Worm (Caenorhabditis elegans): ENCODE data around the gene K02E10.7.

The K02E10.7 gene

DNA sequence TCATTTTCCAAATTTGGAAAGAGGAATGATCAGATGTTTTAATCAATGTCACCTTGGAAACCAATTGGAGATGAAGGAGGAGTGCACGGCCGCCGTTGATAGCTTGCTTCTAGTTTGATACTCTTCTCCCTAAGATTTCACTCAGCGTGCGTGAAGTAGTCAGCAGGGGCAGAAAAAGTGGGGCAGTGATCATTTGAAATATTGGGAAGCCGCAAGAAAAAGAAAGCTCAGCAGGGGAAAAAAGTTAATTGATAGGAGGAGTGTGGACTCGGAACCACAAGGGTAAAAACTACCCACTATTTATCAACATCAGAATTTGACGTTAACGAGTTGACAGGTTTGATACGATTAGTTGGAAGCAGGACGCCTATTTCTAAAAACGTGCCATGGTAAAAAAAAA, at the start of gene K02E10.7:
Gene K02E10.7 (minus strand): TSS at position 101 of the 400 bp plus-strand sequence.
- TF ChIP-seq dpl-1 (GFP tag; optimal IDR thresholded peaks at IDR 0.05) (no peak), Y53G8AR.9 (GFP tag; conservative IDR thresholded peaks at IDR 0.05) (no peak), zfh-2 (GFP tag; conservative IDR thresholded peaks at IDR 0.05) (no peak), let-526 (GFP tag; IDR thresholded peaks at IDR 0.05) (no peak), ztf-28 (GFP tag; IDR thresholded peaks at IDR 0.05) (no peak), nhr-90 (tag; optimal IDR thresholded peaks at IDR 0.05) (no peak), rec-8 (tag; optimal IDR thresholded peaks at IDR 0.05) (no peak), lin-35 (GFP tag; optimal IDR thresholded peaks at IDR 0.05) (no peak), B0019.2 (GFP tag; conservative IDR thresholded peaks at IDR 0.05) (no peak), T26A5.8 (tag; optimal IDR thresholded peaks at IDR 0.05) (no peak), attf-3 (GFP tag; conservative IDR thresholded peaks at IDR 0.05) (no peak)

DNA sequence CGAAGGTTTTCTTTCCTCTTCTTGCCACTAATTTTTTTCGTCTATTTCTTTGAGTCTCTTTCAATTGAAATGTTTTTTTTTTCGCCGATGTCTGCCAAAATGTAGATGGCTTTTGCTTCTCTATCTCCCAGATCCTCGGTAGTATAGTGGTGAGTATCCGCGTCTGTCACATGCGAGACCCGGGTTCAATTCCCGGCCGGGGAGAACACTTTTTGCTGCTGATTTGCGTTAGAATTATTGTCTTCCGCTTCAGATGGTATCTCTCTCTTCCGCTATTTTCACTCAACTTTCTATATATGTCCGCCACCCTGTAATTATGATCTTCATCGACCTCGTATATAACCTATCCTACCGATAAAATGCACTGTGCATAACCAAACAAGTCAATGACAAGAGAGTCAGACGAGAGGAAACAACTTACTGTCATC, 45.1 kb upstream of the K02E10.7 start:
- TF ChIP-seq F23B12.7 (tag; optimal IDR thresholded peaks at IDR 0.05; ENCODE audit: insufficient read depth) (peak; percentile 8), ceh-100 (GFP tag; IDR thresholded peaks at IDR 0.05) (no peak), sea-2 (GFP tag; IDR thresholded peaks at IDR 0.05) (0 out of 2 replicates have a peak, but pooled peaks have one; percentile 57), lag-1 (GFP tag; IDR thresholded peaks at IDR 0.05) (no peak), F49E8.2 (tag; optimal IDR thresholded peaks at IDR 0.05; ENCODE audit: insufficient read depth) (peak; percentile 1), F57A8.1 (GFP tag; optimal IDR thresholded peaks at IDR 0.05) (no peak), snpc-3.4 (tag; optimal IDR thresholded peaks at IDR 0.05) (peak; percentile 65), nfya-1 (tag; optimal IDR thresholded peaks at IDR 0.05; ENCODE audit: borderline replicate concordance, insufficient read depth) (no peak), ama-1 (optimal IDR thresholded peaks at IDR 0.05) (no peak), ama-1 (GFP tag; optimal IDR thresholded peaks at IDR 0.05) (peak; percentile 80 to 82), B0261.1 (tag; optimal IDR thresholded peaks at IDR 0.05) (peak; percentile 96), dpff-1 (tag; optimal IDR thresholded peaks at IDR 0.05) (no peak), ceh-40 (GFP tag; IDR thresholded peaks at IDR 0.05) (peak; percentile 85), hmg-20 (GFP tag; IDR thresholded peaks at IDR 0.05) (0 out of 2 replicates have a peak, but pooled peaks have one; percentile 26), F10E7.11 (tag; optimal IDR thresholded peaks at IDR 0.05) (no peak), T07F8.4 (tag; optimal IDR thresholded peaks at IDR 0.05) (peak; percentile 73), ceh-91 (GFP tag; IDR thresholded peaks at IDR 0.05) (no peak), C06A6.2 (GFP tag; conservative IDR thresholded peaks at IDR 0.05) (no peak; the same call in 1 of the 2 replicates), nfyb-1 (GFP tag; IDR thresholded peaks at IDR 0.05) (no peak), let-526 (GFP tag; IDR thresholded peaks at IDR 0.05) (peak; percentile 33; the same call in 1 of the 2 replicates), madf-8 (GFP tag; conservative IDR thresholded peaks at IDR 0.05) (no peak), F52B5.7 (tag; optimal IDR thresholded peaks at IDR 0.05) (peak; percentile 54), mcd-1 (GFP tag; IDR thresholded peaks at IDR 0.05) (0 out of 2 replicates have a peak, but pooled peaks have one; percentile 46), efl-1 (GFP tag; optimal IDR thresholded peaks at IDR 0.05) (no peak), pbrm-1 (GFP tag; IDR thresholded peaks at IDR 0.05) (peak; percentile 82), Y79H2A.3 (GFP tag; conservative IDR thresholded peaks at IDR 0.05) (no peak), hrde-1 (tag; optimal IDR thresholded peaks at IDR 0.05; ENCODE audit: borderline replicate concordance) (peak; percentile 70), bed-1 (GFP tag; IDR thresholded peaks at IDR 0.05) (no peak), unc-130 (GFP tag; optimal IDR thresholded peaks at IDR 0.05) (peak; percentile 19), T26A5.8 (tag; optimal IDR thresholded peaks at IDR 0.05) (peak; percentile 46), ets-4 (GFP tag; optimal IDR thresholded peaks at IDR 0.05) (no peak), ekl-4 (GFP tag; IDR thresholded peaks at IDR 0.05) (peak; percentile 77), lin-26 (GFP tag; IDR thresholded peaks at IDR 0.05) (peak; percentile 93), Y53F4B.3 (GFP tag; IDR thresholded peaks at IDR 0.05) (no peak), F37B4.10 (GFP tag; IDR thresholded peaks at IDR 0.05) (no peak), B0336.3 (GFP tag; IDR thresholded peaks at IDR 0.05) (peak; percentile 49; the same call in 1 of the 2 replicates), Y56A3A.18 (GFP tag; IDR thresholded peaks at IDR 0.05) (0 out of 2 replicates have a peak, but pooled peaks have one; percentile 50), attf-5 (GFP tag; optimal IDR thresholded peaks at IDR 0.05) (peak; percentile 62)
